Worm (Caenorhabditis elegans) whole organism, L2 larva: ENCODE measurements around the gene algn-13.

Experiments used
- C34F6.9 ChIP-seq: fragments of 150-350 bp; optimal IDR thresholded peaks from 2 replicates; lab custom pipeline; 2014; ENCODE audit warnings: missing biosample characterization, missing genetic modification characterization
- F13H6.1 ChIP-seq: sonication (generic microtip); optimal IDR thresholded peaks from 2 replicates; lab custom pipeline; 2016; ENCODE audit warnings: missing genetic modification characterization, missing compliant biosample characterization
- R02D3.7 ChIP-seq: fragments of 150-350 bp; optimal IDR thresholded peaks from 2 replicates; lab custom pipeline; 2014; ENCODE audit warnings: missing biosample characterization, missing genetic modification characterization
- Y55F3AM.14 ChIP-seq: fragments of 200-800 bp; sonication (Bioruptor generic); optimal IDR thresholded peaks from 2 replicates; lab custom pipeline; 2018; ENCODE audit warnings: mild to moderate bottlenecking, missing genetic modification characterization, missing compliant biosample characterization
- ZK546.5 ChIP-seq: sonication (generic microtip); optimal IDR thresholded peaks from 2 replicates; lab custom pipeline; 2017; ENCODE audit warnings: missing biosample characterization, missing genetic modification characterization
- alr-1 ChIP-seq: fragments of 150-350 bp; optimal IDR thresholded peaks from 2 replicates; lab custom pipeline; 2014; ENCODE audit warnings: missing biosample characterization, missing genetic modification characterization
- ama-1 ChIP-seq: fragments of 150-350 bp; optimal IDR thresholded peaks from 2 replicates; lab custom pipeline; 2018; ENCODE audit warnings: inconsistent platforms
- ceh-16 ChIP-seq: fragments of 150-350 bp; optimal IDR thresholded peaks from 2 replicates; lab custom pipeline; 2014; ENCODE audit warnings: missing biosample characterization, missing genetic modification characterization
- ceh-82 ChIP-seq: fragments of 150-350 bp; optimal IDR thresholded peaks from 2 replicates; lab custom pipeline; 2014; ENCODE audit warnings: missing biosample characterization, missing genetic modification characterization
- crh-2 ChIP-seq: sonication (generic microtip); optimal IDR thresholded peaks from 2 replicates; lab custom pipeline; 2017; ENCODE audit warnings: missing biosample characterization, missing genetic modification characterization
- dmd-4 ChIP-seq: sonication (generic microtip); optimal IDR thresholded peaks from 2 replicates; lab custom pipeline; 2017; ENCODE audit warnings: missing biosample characterization, missing genetic modification characterization
- elt-1 ChIP-seq: fragments of 150-350 bp; optimal IDR thresholded peaks from 2 replicates; lab custom pipeline; 2014; ENCODE audit warnings: missing biosample characterization, missing genetic modification characterization
- elt-3 ChIP-seq: sonication (generic microtip); optimal IDR thresholded peaks from 2 replicates; lab custom pipeline; 2017; ENCODE audit warnings: missing biosample characterization, missing genetic modification characterization
- lin-11 ChIP-seq: fragments of 150-350 bp; sonication (generic microtip); optimal IDR thresholded peaks from 2 replicates; lab custom pipeline; 2014; ENCODE audit warnings: missing biosample characterization, missing genetic modification characterization, inconsistent platforms, mixed read lengths
- lin-13 ChIP-seq: fragments of 150-350 bp; optimal IDR thresholded peaks from 2 replicates; lab custom pipeline; 2014; ENCODE audit warnings: missing biosample characterization, missing genetic modification reagents, missing genetic modification characterization
- lsy-2 ChIP-seq, 2 experiments: fragments of 150-350 bp in 1 of 2; sonication (generic microtip) in 1 of 2; optimal IDR thresholded peaks; 2 replicates each; lab custom pipeline; 2014 to 2017; ENCODE audit warnings: missing biosample characterization in 2 of 2, missing genetic modification characterization in 2 of 2
- mab-5 ChIP-seq: fragments of 150-350 bp; optimal IDR thresholded peaks from 2 replicates; lab custom pipeline; 2014; ENCODE audit warnings: missing biosample characterization, missing genetic modification characterization
- mbf-1 ChIP-seq: sonication (generic microtip); optimal IDR thresholded peaks from 2 replicates; lab custom pipeline; 2017; ENCODE audit warnings: missing biosample characterization, missing genetic modification characterization
- nhr-12 ChIP-seq: fragments of 150-350 bp; optimal IDR thresholded peaks from 2 replicates; lab custom pipeline; 2014; ENCODE audit warnings: missing biosample characterization, missing genetic modification characterization
- nhr-129 ChIP-seq: fragments of 150-350 bp; optimal IDR thresholded peaks from 2 replicates; lab custom pipeline; 2014; ENCODE audit warnings: missing biosample characterization, missing genetic modification characterization
- nhr-21 ChIP-seq: fragments of 150-350 bp; optimal IDR thresholded peaks from 2 replicates; lab custom pipeline; 2014; ENCODE audit warnings: missing biosample characterization, missing genetic modification characterization
- nhr-23 ChIP-seq: fragments of 150-350 bp; optimal IDR thresholded peaks from 2 replicates; lab custom pipeline; 2014; ENCODE audit warnings: missing biosample characterization, missing genetic modification reagents, missing genetic modification characterization
- nhr-25 ChIP-seq: fragments of 150-350 bp; sonication (generic microtip); optimal IDR thresholded peaks from 3 replicates; lab custom pipeline; 2014; ENCODE audit warnings: missing biosample characterization, missing genetic modification characterization
- nhr-77 ChIP-seq: fragments of 150-350 bp; optimal IDR thresholded peaks from 2 replicates; lab custom pipeline; 2014; ENCODE audit warnings: missing biosample characterization, missing genetic modification characterization
- sma-3 ChIP-seq: sonication (generic microtip); optimal IDR thresholded peaks from 2 replicates; lab custom pipeline; 2016; ENCODE audit warnings: missing genetic modification reagents, missing genetic modification characterization, missing compliant biosample characterization
- sma-9 ChIP-seq, 2 experiments: fragments of 150-350 bp in 1 of 2; sonication (generic microtip) in 1 of 2; optimal IDR thresholded peaks; 2 replicates each; lab custom pipeline; 2014 to 2016; ENCODE audit warnings: missing genetic modification characterization in 2 of 2, mild to moderate bottlenecking in 1 of 2, missing biosample characterization in 1 of 2, missing compliant biosample characterization in 1 of 2, missing genetic modification reagents in 1 of 2, moderate library complexity in 1 of 2
- snpc-4 ChIP-seq: fragments of 150-350 bp; optimal IDR thresholded peaks from 2 replicates; lab custom pipeline; 2014; ENCODE audit warnings: missing biosample characterization, missing genetic modification characterization
- unc-39 ChIP-seq: fragments of 150-350 bp; optimal IDR thresholded peaks from 2 replicates; lab custom pipeline; 2014; ENCODE audit warnings: missing biosample characterization, missing genetic modification characterization
- unc-55 ChIP-seq: fragments of 150-350 bp; sonication (generic microtip); optimal IDR thresholded peaks from 3 replicates; lab custom pipeline; 2014; ENCODE audit warnings: missing biosample characterization, missing genetic modification reagents, missing genetic modification characterization
- unc-62 ChIP-seq: fragments of 150-350 bp; optimal IDR thresholded peaks from 2 replicates; lab custom pipeline; 2014; ENCODE audit warnings: missing biosample characterization, missing genetic modification reagents, missing genetic modification characterization
- zag-1 ChIP-seq: fragments of 150-350 bp; optimal IDR thresholded peaks from 2 replicates; lab custom pipeline; 2014; ENCODE audit warnings: missing biosample characterization, missing genetic modification characterization
- ztf-1 ChIP-seq: fragments of 200-800 bp; sonication (Bioruptor generic); conservative IDR thresholded peaks from 2 replicates; pipeline ENCODE4 v1.3.6; 2022; ENCODE audit warnings: missing genetic modification characterization, missing compliant biosample characterization
- ztf-11 ChIP-seq: sonication (generic microtip); optimal IDR thresholded peaks from 2 replicates; lab custom pipeline; 2017; ENCODE audit warnings: missing biosample characterization, missing genetic modification characterization
- ztf-4 ChIP-seq: fragments of 150-350 bp; optimal IDR thresholded peaks from 2 replicates; lab custom pipeline; 2014; ENCODE audit warnings: missing biosample characterization, missing genetic modification characterization

algn-13 gene

DNA sequence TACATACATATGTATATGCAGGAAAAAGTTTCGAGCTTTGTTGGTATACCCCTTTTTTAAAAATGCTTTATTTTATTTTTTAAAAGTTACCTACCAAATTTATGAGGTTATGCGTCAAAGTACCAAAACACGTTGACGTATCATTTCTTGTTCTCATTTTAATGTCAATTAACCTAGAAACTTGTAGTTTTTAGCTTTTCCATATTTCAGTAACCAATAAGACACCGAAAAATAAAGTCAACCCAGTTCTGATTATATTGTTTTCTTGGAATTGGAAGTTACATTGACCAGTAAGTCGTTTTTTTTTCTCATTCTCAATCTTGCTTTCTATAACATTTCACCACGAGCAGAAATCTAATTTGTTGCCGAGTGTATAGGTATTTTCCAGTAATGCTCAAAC lies 24.9 kb downstream of the algn-13 start, which contains the start of gene srw-145:
srw-145 (plus strand) TSS at position 301 of the 400 bp plus-strand sequence.
- no peak for TF ChIP-seq F13H6.1 (tag; lab: Kevin White, UChicago)
- TF ChIP-seq nhr-12 (tag; lab: Kevin White, UChicago), result peak; percentile 3
- TF ChIP-seq zag-1 (tag; lab: Kevin White, UChicago), result no peak
- TF ChIP-seq nhr-21 (tag; lab: Kevin White, UChicago), result peak; percentile 41
- TF ChIP-seq unc-39 (tag; lab: Kevin White, UChicago), result no peak
- TF ChIP-seq mab-5 (tag; lab: Kevin White, UChicago), result no peak

DNA sequence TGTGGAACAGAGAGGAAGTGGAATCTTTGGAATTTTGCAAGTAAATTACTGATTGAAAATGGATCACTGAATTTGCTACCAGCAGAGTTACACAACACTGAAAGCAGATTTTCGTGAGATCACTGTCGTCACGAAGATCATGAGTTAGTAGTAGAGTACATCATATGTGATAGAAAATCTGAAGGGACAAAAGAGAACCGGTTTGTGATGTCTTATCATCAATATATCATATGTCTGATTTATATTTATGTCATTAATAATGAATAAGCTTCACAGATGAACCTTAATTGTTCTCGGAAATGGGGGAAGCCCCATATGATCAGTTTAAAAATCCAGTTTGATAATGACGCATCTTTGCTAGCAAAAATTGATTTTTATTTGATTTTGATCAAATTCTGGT lies 25.7 kb downstream of the algn-13 start:
- TF ChIP-seq mab-5 (tag; lab: Kevin White, UChicago), result no peak
- TF ChIP-seq nhr-25 (tag; lab: Kevin White, UChicago), result peak; percentile 60
- TF ChIP-seq sma-9 (GFP tag; optimal IDR thresholded peaks at IDR 0.05; lab: Kevin White, UChicago), result no peak
- no peak for TF ChIP-seq sma-9 (tag; optimal IDR thresholded peaks at IDR 0.05; lab: Kevin White, UChicago)
- TF ChIP-seq unc-55 (GFP tag; lab: Kevin White, UChicago), result no peak
- no peak for TF ChIP-seq unc-62 (GFP tag; lab: Kevin White, UChicago)
- no peak for TF ChIP-seq alr-1 (tag; lab: Kevin White, UChicago)
- no peak for TF ChIP-seq R02D3.7
- no peak for TF ChIP-seq C34F6.9 (tag; lab: Kevin White, UChicago)
- TF ChIP-seq F13H6.1 (tag; lab: Kevin White, UChicago), result no peak
- TF ChIP-seq nhr-12 (tag; lab: Kevin White, UChicago), result no peak
- peak; percentile 45 for TF ChIP-seq nhr-21 (tag; lab: Kevin White, UChicago)
- TF ChIP-seq ceh-82 (tag; lab: Kevin White, UChicago), result no peak
- no peak for TF ChIP-seq snpc-4 (tag; lab: Kevin White, UChicago)
- TF ChIP-seq mbf-1 (tag; lab: Kevin White, UChicago), result no peak
- TF ChIP-seq elt-3 (tag; lab: Kevin White, UChicago), result no peak
- TF ChIP-seq nhr-77, result no peak
- no peak for TF ChIP-seq nhr-23 (tag; lab: Kevin White, UChicago)
- TF ChIP-seq, all 48 proteins: peak for 2

DNA sequence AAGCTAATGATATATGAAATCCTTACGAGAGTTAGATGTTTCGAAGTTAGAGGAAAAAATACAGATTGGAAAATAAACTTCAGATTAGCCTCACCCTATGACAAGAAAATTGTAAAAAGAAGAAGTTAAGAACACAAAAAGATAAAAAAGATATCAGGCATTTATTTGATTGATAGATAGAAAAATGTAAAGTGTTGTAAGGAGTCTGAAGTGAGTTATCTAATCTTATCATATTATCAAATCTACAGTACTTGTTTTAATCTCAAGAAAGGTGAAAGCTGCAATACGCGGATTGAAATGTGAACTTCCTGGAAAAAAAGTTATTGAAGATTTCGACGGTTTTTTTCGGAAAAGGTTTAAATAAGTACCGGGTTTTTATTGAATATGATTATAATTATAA lies 26.4 kb downstream of the algn-13 start:
- TF ChIP-seq lin-13 (GFP tag; lab: Kevin White, UChicago), result no peak
- TF ChIP-seq ztf-4 (tag; lab: Kevin White, UChicago), result no peak
- no peak for TF ChIP-seq nhr-77
- no peak for TF ChIP-seq unc-62 (GFP tag; lab: Kevin White, UChicago)
- no peak for TF ChIP-seq nhr-21 (tag; lab: Kevin White, UChicago)
- no peak for TF ChIP-seq nhr-12 (tag; lab: Kevin White, UChicago)
- no peak for TF ChIP-seq elt-1 (tag; lab: Kevin White, UChicago)
- no peak for TF ChIP-seq ama-1 (lab: Kevin White, UChicago)
- TF ChIP-seq nhr-129 (tag; lab: Kevin White, UChicago), result no peak
- TF ChIP-seq, all 48 proteins: peak for 0

DNA sequence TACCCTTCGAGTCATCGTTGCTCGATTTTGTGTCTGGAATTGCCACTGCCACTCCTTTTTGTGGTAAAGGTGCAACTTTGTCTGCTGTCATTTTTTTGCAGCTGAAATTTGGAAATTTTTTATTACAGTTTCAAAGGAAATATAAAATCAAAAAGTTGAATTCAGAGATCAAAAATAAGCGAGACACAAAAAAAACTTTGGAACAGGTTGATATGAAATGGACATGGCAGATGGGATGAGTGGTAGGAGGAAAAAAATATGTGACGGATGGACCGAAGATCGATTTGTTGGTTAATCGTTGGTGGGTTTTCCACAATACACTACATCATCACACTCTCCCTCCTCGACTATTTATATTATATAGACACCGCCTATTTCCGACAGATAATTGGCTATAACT lies 27.2 kb downstream of the algn-13 start, which contains the start of gene R10D12.1:
R10D12.1 (minus strand) TSS at position 101 of the 400 bp plus-strand sequence.
- no peak for TF ChIP-seq ceh-16 (tag; lab: Kevin White, UChicago)
- TF ChIP-seq mab-5 (tag; lab: Kevin White, UChicago), result no peak
- TF ChIP-seq unc-55 (GFP tag; lab: Kevin White, UChicago), result no peak
- TF ChIP-seq ceh-82 (tag; lab: Kevin White, UChicago), result no peak
- no peak for TF ChIP-seq snpc-4 (tag; lab: Kevin White, UChicago)
- TF ChIP-seq ZK546.5 (tag; lab: Kevin White, UChicago), result no peak
- no peak for TF ChIP-seq ztf-11 (tag; lab: Kevin White, UChicago)
- no peak for TF ChIP-seq lsy-2 (tag; optimal IDR thresholded peaks at IDR 0.05; lab: Kevin White, UChicago)
- no peak for TF ChIP-seq ztf-1 (GFP tag; lab: Robert Waterston, UW)
- TF ChIP-seq nhr-21 (tag; lab: Kevin White, UChicago), result no peak
- TF ChIP-seq dmd-4 (tag; lab: Kevin White, UChicago), result no peak
- no peak for TF ChIP-seq nhr-12 (tag; lab: Kevin White, UChicago)
- TF ChIP-seq mbf-1 (tag; lab: Kevin White, UChicago), result no peak
- TF ChIP-seq nhr-77, result no peak
- no peak for TF ChIP-seq nhr-25 (tag; lab: Kevin White, UChicago)
- TF ChIP-seq crh-2 (tag; lab: Kevin White, UChicago), result no peak
- TF ChIP-seq elt-3 (tag; lab: Kevin White, UChicago), result no peak

DNA sequence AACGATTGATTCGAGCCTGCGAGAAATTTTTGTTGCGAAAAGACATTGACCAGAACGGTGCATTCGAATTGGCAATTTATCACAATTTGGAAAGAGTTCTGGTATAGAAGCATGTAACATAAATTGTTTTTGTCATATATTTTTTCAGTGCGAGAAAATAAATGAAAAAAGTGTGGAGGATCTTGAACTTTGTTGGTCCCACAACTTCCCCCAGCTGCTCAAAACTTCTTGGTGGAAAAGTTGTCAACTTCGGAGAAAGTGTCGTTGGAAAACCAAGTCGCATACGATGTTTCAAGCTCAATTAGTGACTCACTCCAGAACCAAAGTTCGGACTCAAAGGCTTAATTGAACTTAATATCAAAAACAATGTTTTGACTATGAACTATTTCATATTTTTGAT lies 29.8 kb downstream of the algn-13 start:
- no peak for TF ChIP-seq Y55F3AM.14
- TF ChIP-seq sma-3 (GFP tag; lab: Kevin White, UChicago), result no peak
- no peak for TF ChIP-seq zag-1 (tag; lab: Kevin White, UChicago)
- TF ChIP-seq ama-1 (lab: Kevin White, UChicago), result no peak
- no peak for TF ChIP-seq elt-3 (tag; lab: Kevin White, UChicago)
- TF ChIP-seq ztf-11 (tag; lab: Kevin White, UChicago), result no peak
- TF ChIP-seq lin-11 (tag; lab: Kevin White, UChicago), result no peak
- no peak for TF ChIP-seq nhr-23 (tag; lab: Kevin White, UChicago)
- no peak for TF ChIP-seq nhr-77
- no peak for TF ChIP-seq R02D3.7
- TF ChIP-seq ceh-16 (tag; lab: Kevin White, UChicago), result no peak
- no peak for TF ChIP-seq ztf-4 (tag; lab: Kevin White, UChicago)
